Fruit fly (Drosophila melanogaster) whole organism: ENCODE data around the gene Wsck.

Source experiments
- Dll ChIP-seq: fragments of >200 bp; optimal IDR thresholded peaks from 2 replicates; lab custom pipeline; 2017
- pan ChIP-seq: fragments of >200 bp; optimal IDR thresholded peaks from 2 replicates; lab custom pipeline; 2017
- usp ChIP-seq: fragments of >200 bp; optimal IDR thresholded peaks from 2 replicates; lab custom pipeline; 2017; ENCODE audit warnings: missing biosample characterization, missing genetic modification characterization, mixed read lengths

dm6 chr3R:24613819-24614706 lies 15.8 kb downstream of the Wsck start:
- TF ChIP-seq pan (no peak), usp (no peak), Dll (lab: Kevin White, UChicago) (no peak)
